Fruit fly (Drosophila melanogaster) whole organism, prepupa: Measurements from ENCODE around the gene CG42272.
A peak's percentile ranks its signal among the peaks of the same experiment; 100 is the strongest.

ENCODE experiments used
- Blimp-1 ChIP-seq: fragments of 200-800 bp; sonication (Bioruptor generic); optimal IDR thresholded peaks from 3 replicates; lab custom pipeline; 2017; ENCODE audit warnings: missing biosample characterization, missing genetic modification characterization, mild to moderate bottlenecking, moderate library complexity, missing genetic modification reagents
- CG10631 ChIP-seq: fragments of 200-800 bp; sonication (Bioruptor generic); optimal IDR thresholded peaks from 2 replicates; lab custom pipeline; 2016; ENCODE audit warnings: missing biosample characterization, missing genetic modification characterization
- CG10669 ChIP-seq: fragments of 200-800 bp; sonication (Bioruptor generic); optimal IDR thresholded peaks from 3 replicates; lab custom pipeline; 2018; ENCODE audit warnings: missing biosample characterization, mild to moderate bottlenecking, missing genetic modification characterization, moderate library complexity
- CG11294 ChIP-seq: fragments of 200-800 bp; sonication (Bioruptor generic); IDR thresholded peaks from 2 replicates; pipeline ENCODE4 v1.3.6; 2022; ENCODE audit warnings: missing biosample characterization, missing genetic modification characterization
- CG15336 ChIP-seq: fragments of 200-800 bp; sonication (Bioruptor generic); IDR thresholded peaks from 2 replicates; pipeline ENCODE4 v1.3.6; 2022; ENCODE audit warnings: missing biosample characterization, missing genetic modification characterization
- CG1621 ChIP-seq: fragments of 200-800 bp; sonication (Bioruptor generic); optimal IDR thresholded peaks from 3 replicates; lab custom pipeline; 2018; ENCODE audit warnings: missing biosample characterization, mild to moderate bottlenecking, missing genetic modification characterization
- CG16779 ChIP-seq: fragments of 200-800 bp; sonication (Bioruptor generic); optimal IDR thresholded peaks from 3 replicates; lab custom pipeline; 2017; ENCODE audit warnings: missing biosample characterization, mild to moderate bottlenecking, missing genetic modification characterization
- CG3032 ChIP-seq: fragments of 200-800 bp; optimal IDR thresholded peaks from 2 replicates; lab custom pipeline; 2019; ENCODE audit warnings: missing biosample characterization, mild to moderate bottlenecking, missing genetic modification characterization, moderate library complexity
- CG31627 ChIP-seq: fragments of 200-800 bp; sonication (Bioruptor generic); optimal IDR thresholded peaks from 3 replicates; lab custom pipeline; 2016; ENCODE audit warnings: missing biosample characterization, missing genetic modification characterization
- CG34406 ChIP-seq: fragments of 200-800 bp; sonication (Bioruptor generic); optimal IDR thresholded peaks from 3 replicates; lab custom pipeline; 2016; ENCODE audit warnings: missing biosample characterization, missing genetic modification characterization
- CG3919 ChIP-seq: fragments of 200-800 bp; sonication (Bioruptor generic); optimal IDR thresholded peaks from 3 replicates; lab custom pipeline; 2016; ENCODE audit warnings: missing biosample characterization, missing genetic modification characterization
- CG4318 ChIP-seq: fragments of 200-800 bp; sonication (Bioruptor generic); optimal IDR thresholded peaks from 3 replicates; lab custom pipeline; 2017; ENCODE audit warnings: missing biosample characterization, mild to moderate bottlenecking, missing genetic modification characterization
- CG6163 ChIP-seq: fragments of 200-800 bp; sonication (Bioruptor generic); IDR thresholded peaks from 3 replicates; pipeline ENCODE4 v1.3.6; 2022; ENCODE audit warnings: missing biosample characterization, missing genetic modification characterization
- CG6276 ChIP-seq: fragments of 200-800 bp; sonication (Bioruptor generic); optimal IDR thresholded peaks from 2 replicates; lab custom pipeline; 2017; ENCODE audit warnings: missing biosample characterization, mild to moderate bottlenecking, missing genetic modification characterization
- CG6792 ChIP-seq: fragments of 200-800 bp; sonication (Bioruptor generic); optimal IDR thresholded peaks from 3 replicates; lab custom pipeline; 2016; ENCODE audit warnings: missing biosample characterization, missing genetic modification characterization
- CG6854 ChIP-seq: fragments of 200-800 bp; sonication (Bioruptor generic); optimal IDR thresholded peaks from 2 replicates; lab custom pipeline; 2017; ENCODE audit warnings: missing biosample characterization, mild to moderate bottlenecking, missing genetic modification characterization
- CG8119 ChIP-seq: fragments of 200-800 bp; sonication (Bioruptor generic); IDR thresholded peaks from 3 replicates; pipeline ENCODE4 v1.3.6; 2022; ENCODE audit warnings: missing biosample characterization, missing genetic modification characterization
- CG8319 ChIP-seq: fragments of 200-800 bp; sonication (Bioruptor generic); optimal IDR thresholded peaks from 3 replicates; lab custom pipeline; 2016; ENCODE audit warnings: missing biosample characterization, missing genetic modification characterization
- CG8632 ChIP-seq: fragments of 200-800 bp; sonication (Bioruptor generic); optimal IDR thresholded peaks from 3 replicates; lab custom pipeline; 2016; ENCODE audit warnings: missing biosample characterization, missing genetic modification characterization
- CG9139 ChIP-seq: fragments of 200-800 bp; sonication (Bioruptor generic); optimal IDR thresholded peaks from 3 replicates; lab custom pipeline; 2017; ENCODE audit warnings: missing biosample characterization, mild to moderate bottlenecking, missing genetic modification characterization
- Eip75B ChIP-seq: fragments of 200-800 bp; sonication (Bioruptor generic); optimal IDR thresholded peaks from 3 replicates; lab custom pipeline; 2016; ENCODE audit warnings: missing biosample characterization, missing genetic modification characterization
- Eip78C ChIP-seq: fragments of 200-800 bp; sonication (Bioruptor generic); peaks from one replicate; lab custom pipeline; 2016; ENCODE audit warnings: missing biosample characterization, missing genetic modification characterization
- Eip93F ChIP-seq: fragments of 200-800 bp; sonication (Bioruptor generic); optimal IDR thresholded peaks from 2 replicates; lab custom pipeline; 2016; ENCODE audit warnings: missing biosample characterization, mild to moderate bottlenecking, missing genetic modification characterization
- Ets96B ChIP-seq: fragments of 200-800 bp; optimal IDR thresholded peaks from 2 replicates; lab custom pipeline; 2019; ENCODE audit warnings: missing biosample characterization, mild to moderate bottlenecking, missing genetic modification characterization, moderate library complexity
- Gug ChIP-seq: fragments of 200-800 bp; sonication (Bioruptor generic); IDR thresholded peaks from 2 replicates; pipeline ENCODE4 v1.3.6; 2022; ENCODE audit warnings: missing biosample characterization, missing genetic modification characterization
- Hr39 ChIP-seq: fragments of 200-800 bp; sonication (Bioruptor generic); optimal IDR thresholded peaks from 2 replicates; lab custom pipeline; 2016; ENCODE audit warnings: missing biosample characterization, missing genetic modification characterization
- Hr4 ChIP-seq: fragments of 200-800 bp; sonication (Bioruptor generic); optimal IDR thresholded peaks from 3 replicates; lab custom pipeline; 2016; ENCODE audit warnings: missing biosample characterization, missing genetic modification characterization
- Lpt ChIP-seq: fragments of 200-800 bp; sonication (Bioruptor generic); optimal IDR thresholded peaks from 3 replicates; lab custom pipeline; 2016; ENCODE audit warnings: missing biosample characterization, missing genetic modification characterization
- Met ChIP-seq: fragments of 200-800 bp; sonication (Bioruptor generic); optimal IDR thresholded peaks from 3 replicates; lab custom pipeline; 2016; ENCODE audit warnings: missing biosample characterization, missing genetic modification characterization
- OdsH ChIP-seq: fragments of 200-800 bp; sonication (Bioruptor generic); optimal IDR thresholded peaks from 3 replicates; lab custom pipeline; 2016; ENCODE audit warnings: missing biosample characterization, missing genetic modification characterization
- Smox ChIP-seq: fragments of 200-800 bp; sonication (Bioruptor generic); optimal IDR thresholded peaks from 3 replicates; lab custom pipeline; 2016; ENCODE audit warnings: missing biosample characterization, missing genetic modification characterization
- Sox102F ChIP-seq: fragments of 200-800 bp; sonication (Bioruptor generic); optimal IDR thresholded peaks from 2 replicates; lab custom pipeline; 2016; ENCODE audit warnings: missing biosample characterization, mild to moderate bottlenecking, missing genetic modification characterization
- Sox15 ChIP-seq: fragments of 200-800 bp; sonication (Bioruptor generic); optimal IDR thresholded peaks from 3 replicates; lab custom pipeline; 2016; ENCODE audit warnings: missing biosample characterization, missing genetic modification characterization
- achi ChIP-seq: fragments of 200-800 bp; sonication (Bioruptor generic); optimal IDR thresholded peaks from 3 replicates; lab custom pipeline; 2016; ENCODE audit warnings: missing biosample characterization, missing genetic modification characterization
- acj6 ChIP-seq: fragments of 200-800 bp; sonication (Bioruptor generic); optimal IDR thresholded peaks from 3 replicates; lab custom pipeline; 2016; ENCODE audit warnings: missing biosample characterization, missing genetic modification characterization
- cyc ChIP-seq: fragments of 200-800 bp; sonication (Bioruptor generic); optimal IDR thresholded peaks from 3 replicates; lab custom pipeline; 2016; ENCODE audit warnings: missing biosample characterization, missing genetic modification characterization
- dac ChIP-seq: fragments of 200-800 bp; sonication (Bioruptor generic); optimal IDR thresholded peaks from 2 replicates; lab custom pipeline; 2017; ENCODE audit warnings: missing biosample characterization, mild to moderate bottlenecking, missing genetic modification characterization
- eg ChIP-seq: fragments of 200-800 bp; sonication (Bioruptor generic); IDR thresholded peaks from 3 replicates; pipeline ENCODE4 v1.3.6; 2022; ENCODE audit warnings: missing biosample characterization, missing genetic modification characterization
- esn ChIP-seq: fragments of 200-800 bp; sonication (Bioruptor generic); optimal IDR thresholded peaks from 2 replicates; lab custom pipeline; 2016; ENCODE audit warnings: missing biosample characterization, mild to moderate bottlenecking, missing genetic modification characterization, moderate library complexity
- fd59A ChIP-seq: fragments of 200-800 bp; sonication (Bioruptor generic); optimal IDR thresholded peaks from 2 replicates; lab custom pipeline; 2017; ENCODE audit warnings: missing biosample characterization, mild to moderate bottlenecking, missing genetic modification characterization, missing genetic modification reagents
- fd85E ChIP-seq: fragments of 200-800 bp; sonication (Bioruptor generic); optimal IDR thresholded peaks from 3 replicates; lab custom pipeline; 2016; ENCODE audit warnings: missing biosample characterization, missing genetic modification characterization
- fkh ChIP-seq: fragments of 200-800 bp; sonication (Bioruptor generic); optimal IDR thresholded peaks from 3 replicates; lab custom pipeline; 2017; ENCODE audit warnings: missing biosample characterization, mild to moderate bottlenecking, missing genetic modification characterization, moderate library complexity
- lz ChIP-seq: fragments of 200-800 bp; sonication (Bioruptor generic); optimal IDR thresholded peaks from 3 replicates; lab custom pipeline; 2016; ENCODE audit warnings: missing biosample characterization, missing genetic modification characterization
- net ChIP-seq: fragments of 200-800 bp; sonication (Bioruptor generic); optimal IDR thresholded peaks from 3 replicates; lab custom pipeline; 2016; ENCODE audit warnings: missing biosample characterization, missing genetic modification characterization
- pdm3 ChIP-seq: fragments of 200-800 bp; sonication (Bioruptor generic); optimal IDR thresholded peaks from 3 replicates; lab custom pipeline; 2016; ENCODE audit warnings: missing biosample characterization, missing genetic modification characterization
- salr ChIP-seq, 2 experiments: fragments of 200-800 bp; sonication (Bioruptor generic); optimal IDR thresholded peaks; 3 replicates each; lab custom pipeline; 2016 to 2018; ENCODE audit warnings: missing biosample characterization in 2 of 2, missing genetic modification characterization in 2 of 2, mild to moderate bottlenecking in 1 of 2
- spab ChIP-seq: fragments of 200-800 bp; sonication (Bioruptor generic); optimal IDR thresholded peaks from 2 replicates; lab custom pipeline; 2017; ENCODE audit warnings: missing biosample characterization, mild to moderate bottlenecking, missing genetic modification characterization, missing genetic modification reagents
- ss ChIP-seq, 2 experiments: fragments of 200-800 bp; sonication (Bioruptor generic); optimal IDR thresholded peaks; 2 replicates in 1 of 2; 3 replicates in 1 of 2; lab custom pipeline; 2017 to 2018; ENCODE audit warnings: mild to moderate bottlenecking in 2 of 2, missing biosample characterization in 2 of 2, missing genetic modification characterization in 2 of 2, moderate library complexity in 1 of 2
- svp ChIP-seq: fragments of 200-800 bp; sonication (Bioruptor generic); peaks from one replicate; lab custom pipeline; 2016; ENCODE audit warnings: missing biosample characterization, missing genetic modification characterization
- topi ChIP-seq: fragments of 200-800 bp; sonication (Bioruptor generic); optimal IDR thresholded peaks from 3 replicates; lab custom pipeline; 2016; ENCODE audit warnings: missing biosample characterization, missing genetic modification characterization
- vri ChIP-seq: fragments of 200-800 bp; sonication (Bioruptor generic); optimal IDR thresholded peaks from 3 replicates; lab custom pipeline; 2016; ENCODE audit warnings: missing biosample characterization, mild to moderate bottlenecking, missing genetic modification characterization

The CG42272 gene

dm6 chr3L:5848929-5849328, 46.1 kb downstream of the CG42272 start:
- TF ChIP-seq vri (no peak), CG8119 (peak; percentile 15; the same call in 1 of the 3 replicates)

- TF ChIP-seq CG8319 (GFP tag; lab: Kevin White, UChicago) (no peak), Eip75B (GFP tag; lab: Kevin White, UChicago) (no peak), CG11294 (GFP tag; lab: Robert Waterston, UW) (no peak), spab (GFP tag; lab: Kevin White, UChicago) (peak; percentile 48), CG8119 (no peak), svp (GFP tag; lab: Kevin White, UChicago) (peak; percentile 85), CG6792 (GFP tag; lab: Kevin White, UChicago) (peak; percentile 57), CG1621 (tag; lab: Kevin White, UChicago) (no peak), ss (GFP tag; optimal IDR thresholded peaks at IDR 0.05; lab: Kevin White, UChicago) (peak in 1 of 2 experiments; percentile 51), Eip93F (no peak), Smox (GFP tag; lab: Kevin White, UChicago) (peak; percentile 50), Ets96B (tag; lab: Kevin White, UChicago) (peak; percentile 55), Eip78C (peak; percentile 75), Blimp-1 (GFP tag; lab: Kevin White, UChicago) (peak; percentile 22), achi (GFP tag; lab: Kevin White, UChicago) (peak; percentile 38), CG16779 (tag; lab: Kevin White, UChicago) (no peak), Sox102F (GFP tag; lab: Kevin White, UChicago) (peak; percentile 51), net (GFP tag; lab: Kevin White, UChicago) (no peak), CG6854 (no peak), CG3032 (tag; lab: Kevin White, UChicago) (peak; percentile 66), dac (GFP tag; lab: Kevin White, UChicago) (no peak), OdsH (GFP tag; lab: Kevin White, UChicago) (peak; percentile 22), CG10669 (peak; percentile 35), Met (peak; percentile 62), Lpt (GFP tag; lab: Kevin White, UChicago) (no peak), topi (GFP tag; lab: Kevin White, UChicago) (peak; percentile 60), salr (GFP tag; optimal IDR thresholded peaks at IDR 0.05; lab: Kevin White, UChicago) (no peak), CG3919 (peak; percentile 10), CG4318 (no peak), CG10631 (GFP tag; lab: Kevin White, UChicago) (peak; percentile 36), pdm3 (GFP tag; lab: Kevin White, UChicago) (peak; percentile 19), cyc (GFP tag; lab: Kevin White, UChicago) (peak; percentile 40), fd85E (no peak), CG6163 (GFP tag; lab: Robert Waterston, UW) (no peak), eg (GFP tag; lab: Robert Waterston, UW) (no peak), CG31627 (peak; percentile 45), CG6276 (no peak), CG8632 (GFP tag; lab: Kevin White, UChicago) (no peak), vri (peak; percentile 20), lz (GFP tag; lab: Kevin White, UChicago) (peak; percentile 49), CG34406 (GFP tag; lab: Kevin White, UChicago) (peak; percentile 11), CG9139 (GFP tag; lab: Kevin White, UChicago) (no peak), fd59A (GFP tag; lab: Kevin White, UChicago) (peak; percentile 48), esn (GFP tag; lab: Kevin White, UChicago) (peak; percentile 64), Gug (GFP tag; lab: Robert Waterston, UW) (no peak), CG15336 (GFP tag; lab: Robert Waterston, UW) (no peak), Hr4 (GFP tag; lab: Kevin White, UChicago) (no peak), Hr39 (GFP tag; lab: Kevin White, UChicago) (peak; percentile 45), acj6 (GFP tag; lab: Kevin White, UChicago) (peak; percentile 28), fkh (GFP tag; lab: Kevin White, UChicago) (no peak), Sox15 (peak; percentile 6)
Observed at dm6 chr3L:5851636-5852035, 48.8 kb downstream of the CG42272 start.
